Fruit fly (Drosophila melanogaster) whole organism, embryonic: Measurements from ENCODE around the gene CG12723.
A peak's percentile ranks its signal among the peaks of the same experiment; 100 is the strongest.

Experiments
- Atf-2 ChIP-seq: fragments of 200-800 bp; sonication (Bioruptor generic); optimal IDR thresholded peaks from 2 replicates; lab custom pipeline; 2016; ENCODE audit warnings: missing biosample characterization, missing genetic modification characterization
- Bteb2 ChIP-seq: fragments of 200-800 bp; sonication (Bioruptor generic); optimal IDR thresholded peaks from 2 replicates; lab custom pipeline; 2016; ENCODE audit warnings: missing biosample characterization, missing genetic modification characterization
- CG10274 ChIP-seq: fragments of 200-800 bp; sonication (Bioruptor generic); optimal IDR thresholded peaks from 3 replicates; lab custom pipeline; 2017; ENCODE audit warnings: missing biosample characterization, mild to moderate bottlenecking, missing genetic modification characterization
- CG10462 ChIP-seq: fragments of 200-800 bp; sonication (Bioruptor generic); optimal IDR thresholded peaks from 2 replicates; lab custom pipeline; 2016; ENCODE audit warnings: missing biosample characterization, missing genetic modification characterization
- CG12104 ChIP-seq: fragments of 200-800 bp; sonication (Bioruptor generic); optimal IDR thresholded peaks from 3 replicates; lab custom pipeline; 2016; ENCODE audit warnings: missing biosample characterization, missing genetic modification characterization
- CG13775 ChIP-seq: fragments of 200-800 bp; sonication (Bioruptor generic); optimal IDR thresholded peaks from 3 replicates; lab custom pipeline; 2017; ENCODE audit warnings: missing biosample characterization, mild to moderate bottlenecking, missing genetic modification characterization
- CG16813 ChIP-seq: fragments of 200-800 bp; sonication (Bioruptor generic); IDR thresholded peaks from 3 replicates; pipeline ENCODE4 v1.3.6; 2022; ENCODE audit warnings: missing biosample characterization, missing genetic modification characterization; ENCODE audit not compliant: partially characterized antibody
- CG17385 ChIP-seq: fragments of 200-800 bp; sonication (Bioruptor generic); optimal IDR thresholded peaks from 3 replicates; lab custom pipeline; 2018; ENCODE audit warnings: missing biosample characterization, mild to moderate bottlenecking, missing genetic modification characterization
- CG2199 ChIP-seq: fragments of 200-800 bp; sonication (Bioruptor generic); IDR thresholded peaks from 3 replicates; pipeline ENCODE4 v1.3.6; 2022; ENCODE audit warnings: missing biosample characterization, missing genetic modification characterization
- CG2889 ChIP-seq: fragments of 200-800 bp; sonication (Bioruptor generic); IDR thresholded peaks from 3 replicates; pipeline ENCODE4 v1.3.6; 2022; ENCODE audit warnings: missing biosample characterization, missing genetic modification characterization
- CG30431 ChIP-seq: fragments of 200-800 bp; sonication (Bioruptor generic); optimal IDR thresholded peaks from 2 replicates; lab custom pipeline; 2017; ENCODE audit warnings: missing biosample characterization, missing genetic modification characterization
- CG31224 ChIP-seq: fragments of 200-800 bp; sonication (Bioruptor generic); IDR thresholded peaks from 2 replicates; pipeline ENCODE4 v1.3.6; 2022; ENCODE audit warnings: missing biosample characterization, missing genetic modification characterization
- CG31388 ChIP-seq: fragments of 200-800 bp; sonication (Bioruptor generic); optimal IDR thresholded peaks from 2 replicates; lab custom pipeline; 2016; ENCODE audit warnings: missing biosample characterization, missing genetic modification characterization
- CG32532 ChIP-seq: fragments of 200-800 bp; sonication (Bioruptor generic); IDR thresholded peaks from 2 replicates; pipeline ENCODE4 v1.3.6; 2022; ENCODE audit warnings: missing biosample characterization, missing genetic modification characterization
- CG34376 ChIP-seq: fragments of 200-800 bp; sonication (Bioruptor generic); optimal IDR thresholded peaks from 2 replicates; lab custom pipeline; 2018; ENCODE audit warnings: missing biosample characterization, mild to moderate bottlenecking, missing genetic modification characterization
- CG4617 ChIP-seq: fragments of 200-800 bp; sonication (Bioruptor generic); optimal IDR thresholded peaks from 3 replicates; lab custom pipeline; 2016; ENCODE audit warnings: missing biosample characterization, missing genetic modification characterization, borderline replicate concordance
- CG6654 ChIP-seq: fragments of 200-800 bp; sonication (Bioruptor generic); optimal IDR thresholded peaks from 2 replicates; lab custom pipeline; 2017; ENCODE audit warnings: missing biosample characterization, mild to moderate bottlenecking, missing genetic modification characterization
- CG6791 ChIP-seq: fragments of 200-800 bp; sonication (Bioruptor generic); IDR thresholded peaks from 3 replicates; pipeline ENCODE4 v1.3.6; 2022; ENCODE audit warnings: missing biosample characterization, missing genetic modification characterization; ENCODE audit not compliant: partially characterized antibody
- CG8924 ChIP-seq: fragments of 200-800 bp; optimal IDR thresholded peaks from 3 replicates; lab custom pipeline; 2019; ENCODE audit warnings: missing biosample characterization, mild to moderate bottlenecking, missing genetic modification characterization, moderate library complexity
- D19B ChIP-seq: fragments of 200-800 bp; sonication (Bioruptor generic); optimal IDR thresholded peaks from 2 replicates; lab custom pipeline; 2017; ENCODE audit warnings: missing biosample characterization, mild to moderate bottlenecking, missing genetic modification characterization
- Deaf1 ChIP-seq: fragments of 200-800 bp; optimal IDR thresholded peaks from 3 replicates; lab custom pipeline; 2019; ENCODE audit warnings: missing biosample characterization, mild to moderate bottlenecking, missing genetic modification characterization, moderate library complexity
- Dek ChIP-seq: fragments of 200-800 bp; sonication (Bioruptor generic); optimal IDR thresholded peaks from 3 replicates; lab custom pipeline; 2019; ENCODE audit warnings: missing biosample characterization, mild to moderate bottlenecking, missing genetic modification characterization, moderate library complexity
- Doc3 ChIP-seq: fragments of 200-800 bp; sonication (Bioruptor generic); IDR thresholded peaks from 3 replicates; pipeline ENCODE4 v1.3.6; 2022; ENCODE audit warnings: missing biosample characterization, missing genetic modification characterization; ENCODE audit not compliant: partially characterized antibody
- Fer1 ChIP-seq: fragments of 200-800 bp; sonication (Bioruptor generic); optimal IDR thresholded peaks from 2 replicates; lab custom pipeline; 2017; ENCODE audit warnings: missing biosample characterization, mild to moderate bottlenecking, missing genetic modification characterization
- HmgZ ChIP-seq: fragments of 200-800 bp; sonication (Bioruptor generic); optimal IDR thresholded peaks from 2 replicates; lab custom pipeline; 2018; ENCODE audit warnings: missing biosample characterization, mild to moderate bottlenecking, missing genetic modification characterization
- Mes4 ChIP-seq: fragments of 200-800 bp; sonication (Bioruptor generic); optimal IDR thresholded peaks from 2 replicates; lab custom pipeline; 2016; ENCODE audit warnings: missing biosample characterization, missing genetic modification characterization
- Nf-YC ChIP-seq: fragments of 200-800 bp; optimal IDR thresholded peaks from 3 replicates; lab custom pipeline; 2019; ENCODE audit warnings: missing biosample characterization, mild to moderate bottlenecking, missing genetic modification characterization, moderate library complexity
- Sin3A ChIP-seq: fragments of >200 bp; optimal IDR thresholded peaks from 2 replicates; lab custom pipeline; 2018
- Xbp1 ChIP-seq: fragments of 200-800 bp; sonication (Bioruptor generic); optimal IDR thresholded peaks from 3 replicates; lab custom pipeline; 2016; ENCODE audit warnings: missing biosample characterization, mild to moderate bottlenecking, missing genetic modification characterization
- ab ChIP-seq: fragments of 200-800 bp; sonication (Bioruptor generic); optimal IDR thresholded peaks from 2 replicates; lab custom pipeline; 2016; ENCODE audit warnings: missing biosample characterization, missing genetic modification characterization
- cg ChIP-seq: fragments of 200-800 bp; sonication (Bioruptor generic); optimal IDR thresholded peaks from 3 replicates; lab custom pipeline; 2019; ENCODE audit warnings: missing biosample characterization, mild to moderate bottlenecking, missing genetic modification characterization, moderate library complexity
- crc ChIP-seq: fragments of 200-800 bp; sonication (Bioruptor generic); optimal IDR thresholded peaks from 2 replicates; lab custom pipeline; 2016; ENCODE audit warnings: missing biosample characterization, missing genetic modification characterization
- ems ChIP-seq: fragments of 200-800 bp; sonication (Bioruptor generic); optimal IDR thresholded peaks from 3 replicates; lab custom pipeline; 2016; ENCODE audit warnings: missing biosample characterization, missing genetic modification characterization
- ftz-f1 ChIP-seq: fragments of 200-800 bp; sonication (Bioruptor generic); optimal IDR thresholded peaks from 2 replicates; lab custom pipeline; 2016; ENCODE audit warnings: missing biosample characterization, missing genetic modification characterization
- gfzf ChIP-seq: fragments of 200-800 bp; sonication (Bioruptor generic); optimal IDR thresholded peaks from 2 replicates; lab custom pipeline; 2016; ENCODE audit warnings: missing biosample characterization, mild to moderate bottlenecking, missing genetic modification characterization, moderate library complexity
- grn ChIP-seq: fragments of 200-800 bp; sonication (Bioruptor generic); optimal IDR thresholded peaks from 3 replicates; lab custom pipeline; 2017; ENCODE audit warnings: missing biosample characterization, missing genetic modification characterization
- gsb-n ChIP-seq: fragments of 200-800 bp; sonication (Bioruptor generic); optimal IDR thresholded peaks from 3 replicates; lab custom pipeline; 2018; ENCODE audit warnings: missing biosample characterization, mild to moderate bottlenecking, missing genetic modification characterization
- hb ChIP-seq: fragments of 200-800 bp; sonication (Bioruptor generic); IDR thresholded peaks from 3 replicates; pipeline ENCODE4 v1.3.6; 2022; ENCODE audit warnings: missing biosample characterization, missing genetic modification characterization; ENCODE audit not compliant: partially characterized antibody
- lbe ChIP-seq: fragments of 200-800 bp; sonication (Bioruptor generic); optimal IDR thresholded peaks from 2 replicates; lab custom pipeline; 2016; ENCODE audit warnings: missing biosample characterization, mild to moderate bottlenecking, missing genetic modification characterization
- otp ChIP-seq: fragments of 200-800 bp; sonication (Bioruptor generic); IDR thresholded peaks from 3 replicates; pipeline ENCODE4, ENCODE4 v1.3.6; 2022; ENCODE audit warnings: missing biosample characterization, missing genetic modification characterization
- sens ChIP-seq: fragments of 200-800 bp; sonication (Bioruptor generic); peaks from one replicate; lab custom pipeline; 2016; ENCODE audit warnings: missing biosample characterization, missing genetic modification characterization
- sima ChIP-seq: fragments of 200-800 bp; sonication (Bioruptor generic); optimal IDR thresholded peaks from 2 replicates; lab custom pipeline; 2016; ENCODE audit warnings: missing biosample characterization, missing genetic modification characterization
- so ChIP-seq: fragments of 200-800 bp; sonication (Bioruptor generic); IDR thresholded peaks from 3 replicates; pipeline ENCODE4 v1.3.6; 2022; ENCODE audit warnings: missing biosample characterization, missing genetic modification characterization
- toy ChIP-seq: fragments of 200-800 bp; sonication (Bioruptor generic); IDR thresholded peaks from 2 replicates; pipeline ENCODE4 v1.3.6; 2022; ENCODE audit warnings: missing biosample characterization, missing genetic modification characterization
- twi ChIP-seq: fragments of 200-800 bp; optimal IDR thresholded peaks from 2 replicates; lab custom pipeline; 2019; ENCODE audit warnings: missing biosample characterization, mild to moderate bottlenecking, missing genetic modification characterization, moderate library complexity
- tx ChIP-seq: fragments of 200-800 bp; sonication (Bioruptor generic); optimal IDR thresholded peaks from 2 replicates; lab custom pipeline; 2016; ENCODE audit warnings: missing biosample characterization, missing genetic modification characterization
- unc-4 ChIP-seq: fragments of 200-800 bp; sonication (Bioruptor generic); IDR thresholded peaks from 2 replicates; pipeline ENCODE4 v1.3.6; 2022; ENCODE audit warnings: missing biosample characterization, missing genetic modification characterization; ENCODE audit not compliant: partially characterized antibody
- wek ChIP-seq: fragments of 200-800 bp; sonication (Bioruptor generic); optimal IDR thresholded peaks from 3 replicates; lab custom pipeline; 2018; ENCODE audit warnings: missing biosample characterization, mild to moderate bottlenecking, missing genetic modification characterization, moderate library complexity
- zf30C ChIP-seq: fragments of 200-800 bp; sonication (Bioruptor generic); optimal IDR thresholded peaks from 3 replicates; lab custom pipeline; 2018; ENCODE audit warnings: missing biosample characterization, mild to moderate bottlenecking, missing genetic modification characterization
- zfh2 ChIP-seq: fragments of 200-800 bp; sonication (Bioruptor generic); optimal IDR thresholded peaks from 2 replicates; lab custom pipeline; 2016; ENCODE audit warnings: missing biosample characterization, missing genetic modification characterization

Gene CG12723

DNA sequence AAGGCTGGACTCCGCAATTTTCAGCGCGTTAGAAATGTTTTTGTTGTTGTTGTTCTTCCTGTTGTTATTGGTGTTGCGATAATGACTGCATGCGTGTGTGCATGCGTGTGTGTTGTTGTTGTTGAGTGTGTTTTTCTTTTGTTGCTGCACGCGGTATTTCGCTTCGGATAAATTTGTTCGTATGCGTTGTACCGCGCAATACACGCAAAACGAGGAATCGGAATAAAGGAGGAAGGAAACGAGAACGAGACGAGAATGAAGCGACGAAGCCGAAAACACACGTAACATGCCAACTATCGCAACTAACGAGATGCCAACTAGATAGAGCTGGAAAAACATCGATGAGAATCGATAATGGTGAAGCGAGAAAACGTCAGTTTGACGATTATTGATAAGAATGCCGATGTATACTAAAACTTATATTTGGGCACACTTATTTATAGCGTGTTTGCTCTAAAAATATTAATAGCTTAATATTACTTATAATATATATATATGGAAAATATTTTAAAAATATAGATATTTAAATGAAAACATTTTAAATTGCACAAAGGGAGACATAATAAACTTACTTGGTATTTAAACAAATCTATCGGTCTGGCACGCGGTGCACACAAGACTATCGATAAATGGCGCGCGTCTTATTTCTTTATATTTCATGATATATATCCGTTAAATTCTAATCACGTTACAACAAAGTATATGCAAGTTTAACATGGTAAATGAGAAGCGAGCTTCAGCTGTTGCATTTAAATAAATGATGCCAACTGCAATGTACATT, 19.9 kb upstream of the CG12723 start, which contains the start of gene sno (continued):
- TF ChIP-seq CG10462 (GFP tag; lab: Kevin White, UChicago), result no peak
- TF ChIP-seq cg (GFP tag; lab: Kevin White, UChicago), result peak; percentile 66
- TF ChIP-seq tx (GFP tag; lab: Kevin White, UChicago), result no peak
- no peak for TF ChIP-seq otp
- TF ChIP-seq CG8924 (tag; lab: Kevin White, UChicago), result peak; percentile 30
- no peak for TF ChIP-seq Xbp1 (GFP tag; lab: Kevin White, UChicago)
- TF ChIP-seq Deaf1 (tag; lab: Kevin White, UChicago), result peak; percentile 64
- TF ChIP-seq ab (GFP tag; lab: Kevin White, UChicago), result no peak
- no peak for TF ChIP-seq grn (GFP tag; lab: Kevin White, UChicago)
- no peak for TF ChIP-seq crc (GFP tag; lab: Kevin White, UChicago)
- no peak for TF ChIP-seq HmgZ (tag; lab: Kevin White, UChicago)
- no peak for TF ChIP-seq CG31388 (GFP tag; lab: Kevin White, UChicago)
- TF ChIP-seq lbe (GFP tag; lab: Kevin White, UChicago), result no peak
- no peak for TF ChIP-seq CG6654 (GFP tag; lab: Kevin White, UChicago)
- peak; percentile 56 for TF ChIP-seq CG4617 (GFP tag; lab: Kevin White, UChicago)
- TF ChIP-seq toy, result no peak
- peak; percentile 78 for TF ChIP-seq unc-4 (GFP tag; lab: Robert Waterston, UW)
- TF ChIP-seq Mes4 (GFP tag; lab: Kevin White, UChicago), result no peak
- TF ChIP-seq CG16813 (GFP tag; lab: Robert Waterston, UW), result peak; percentile 89
- TF ChIP-seq Dek, result no peak
- TF ChIP-seq D19B (GFP tag; lab: Kevin White, UChicago), result no peak
- TF ChIP-seq CG32532, result peak; percentile 25; the same call in 1 of the 2 replicates
- TF ChIP-seq CG2889 (GFP tag; lab: Robert Waterston, UW), result no peak
- TF ChIP-seq hb (GFP tag; lab: Robert Waterston, UW), result peak; percentile 72; the same call in 2 of the 3 replicates
- no peak for TF ChIP-seq Sin3A (lab: Kevin White, UChicago)
- no peak for TF ChIP-seq wek (GFP tag; lab: Kevin White, UChicago)
- no peak for TF ChIP-seq Fer1 (GFP tag; lab: Kevin White, UChicago)
- TF ChIP-seq ftz-f1, result no peak
- no peak for TF ChIP-seq sens (GFP tag; lab: Kevin White, UChicago)
- TF ChIP-seq Bteb2 (GFP tag; lab: Kevin White, UChicago), result no peak
- no peak for TF ChIP-seq CG10274 (GFP tag; lab: Kevin White, UChicago)
- no peak for TF ChIP-seq zfh2 (GFP tag; lab: Kevin White, UChicago)
- TF ChIP-seq so (GFP tag; lab: Robert Waterston, UW), result no peak
- no peak for TF ChIP-seq CG30431 (GFP tag; lab: Kevin White, UChicago)
- no peak for TF ChIP-seq CG12104 (GFP tag; lab: Kevin White, UChicago)
- no peak for TF ChIP-seq CG34376 (GFP tag; lab: Kevin White, UChicago)
- TF ChIP-seq Doc3, result peak; percentile 73; the same call in 2 of the 3 replicates
- TF ChIP-seq gsb-n (tag; lab: Kevin White, UChicago), result no peak
- TF ChIP-seq ems, result no peak
- TF ChIP-seq Atf-2 (GFP tag; lab: Kevin White, UChicago), result no peak
- no peak for TF ChIP-seq zf30C (GFP tag; lab: Kevin White, UChicago)
- TF ChIP-seq Nf-YC, result no peak
- TF ChIP-seq twi (tag; lab: Kevin White, UChicago), result no peak
- no peak for TF ChIP-seq CG31224
- TF ChIP-seq CG6791, result peak; percentile 87
- TF ChIP-seq gfzf (GFP tag; lab: Kevin White, UChicago), result peak; percentile 33
- no peak for TF ChIP-seq sima
- no peak for TF ChIP-seq CG17385 (GFP tag; lab: Kevin White, UChicago)
- no peak for TF ChIP-seq CG2199 (GFP tag; lab: Robert Waterston, UW)
- TF ChIP-seq CG13775, result no peak
